Worm (Caenorhabditis elegans): ENCODE measurements around the gene twk-46.

Gene twk-46

DNA sequence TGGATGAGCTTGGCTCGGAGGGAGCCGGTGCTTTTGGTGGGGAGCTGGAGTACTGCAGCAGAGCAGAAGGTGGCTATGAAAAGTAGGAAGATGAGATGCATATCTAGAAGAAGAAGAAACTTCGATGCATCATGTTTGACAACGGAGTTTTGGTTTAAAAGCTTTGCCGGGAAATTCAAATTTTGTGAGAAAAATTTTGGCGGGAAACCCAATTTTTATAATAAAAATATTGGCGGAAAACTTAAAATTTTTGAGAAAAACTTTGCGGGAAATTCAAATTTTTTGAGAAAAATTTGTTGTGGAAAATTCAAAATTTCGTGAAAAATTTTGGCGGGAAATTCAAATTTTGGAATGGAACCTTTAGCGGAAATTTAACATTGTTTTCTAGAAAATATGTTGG is 15.2 kb upstream of the twk-46 start, which contains the start of gene asp-15:
Gene asp-15 (minus strand): TSS at position 101 of the 400 bp plus-strand sequence.
- TF ChIP-seq elt-3 (tag; optimal IDR thresholded peaks at IDR 0.05) (no peak), mep-1 (tag; optimal IDR thresholded peaks at IDR 0.05) (no peak), nhr-2 (tag; optimal IDR thresholded peaks at IDR 0.05) (no peak), blmp-1 (tag; optimal IDR thresholded peaks at IDR 0.05) (no peak), bed-3 (GFP tag; optimal IDR thresholded peaks at IDR 0.05) (no peak), sem-2 (GFP tag; optimal IDR thresholded peaks at IDR 0.05) (no peak), tbx-8 (GFP tag; optimal IDR thresholded peaks at IDR 0.05) (no peak), ham-2 (GFP tag; optimal IDR thresholded peaks at IDR 0.05) (no peak), elt-1 (tag; optimal IDR thresholded peaks at IDR 0.05; ENCODE audit: borderline replicate concordance, insufficient read depth) (no peak), lsy-2 (tag; optimal IDR thresholded peaks at IDR 0.05) (no peak)

DNA sequence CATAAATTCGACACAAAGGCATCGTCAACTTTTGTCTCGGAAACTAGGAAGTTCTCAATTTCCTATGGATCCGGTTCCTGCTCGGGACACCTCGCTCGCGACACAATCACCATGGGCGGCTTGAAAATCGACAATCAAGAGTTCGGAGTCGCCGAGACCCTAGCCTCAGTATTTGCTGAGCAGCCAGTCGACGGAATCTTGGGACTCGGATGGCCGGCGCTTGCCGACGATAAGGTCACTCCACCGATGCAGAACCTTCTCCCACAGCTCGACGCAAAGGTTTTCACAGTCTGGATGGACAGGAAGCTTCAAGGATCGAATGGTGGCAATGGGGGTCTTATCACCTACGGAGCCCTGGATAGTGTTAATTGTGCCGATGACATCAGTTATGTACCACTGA is 12.5 kb upstream of the twk-46 start:
- TF ChIP-seq sptf-1 (tag; optimal IDR thresholded peaks at IDR 0.05), result no peak
- TF ChIP-seq ham-2 (GFP tag; optimal IDR thresholded peaks at IDR 0.05), result no peak
- TF ChIP-seq tbx-8 (GFP tag; optimal IDR thresholded peaks at IDR 0.05), result no peak
- TF ChIP-seq elt-3 (tag; optimal IDR thresholded peaks at IDR 0.05), result no peak
- TF ChIP-seq nhr-28 (tag; optimal IDR thresholded peaks at IDR 0.05), result no peak
- no peak for TF ChIP-seq M03D4.4 (tag; optimal IDR thresholded peaks at IDR 0.05)
- no peak for TF ChIP-seq ceh-83 (GFP tag; optimal IDR thresholded peaks at IDR 0.05)
- TF ChIP-seq snpc-4 (tag; optimal IDR thresholded peaks at IDR 0.05), result no peak
- TF ChIP-seq bed-3 (GFP tag; optimal IDR thresholded peaks at IDR 0.05), result no peak
- TF ChIP-seq elt-1 (tag; optimal IDR thresholded peaks at IDR 0.05; ENCODE audit: borderline replicate concordance, insufficient read depth), result no peak
- TF ChIP-seq nhr-237 (tag; optimal IDR thresholded peaks at IDR 0.05), result no peak
- no peak for TF ChIP-seq nhr-2 (tag; optimal IDR thresholded peaks at IDR 0.05)

DNA sequence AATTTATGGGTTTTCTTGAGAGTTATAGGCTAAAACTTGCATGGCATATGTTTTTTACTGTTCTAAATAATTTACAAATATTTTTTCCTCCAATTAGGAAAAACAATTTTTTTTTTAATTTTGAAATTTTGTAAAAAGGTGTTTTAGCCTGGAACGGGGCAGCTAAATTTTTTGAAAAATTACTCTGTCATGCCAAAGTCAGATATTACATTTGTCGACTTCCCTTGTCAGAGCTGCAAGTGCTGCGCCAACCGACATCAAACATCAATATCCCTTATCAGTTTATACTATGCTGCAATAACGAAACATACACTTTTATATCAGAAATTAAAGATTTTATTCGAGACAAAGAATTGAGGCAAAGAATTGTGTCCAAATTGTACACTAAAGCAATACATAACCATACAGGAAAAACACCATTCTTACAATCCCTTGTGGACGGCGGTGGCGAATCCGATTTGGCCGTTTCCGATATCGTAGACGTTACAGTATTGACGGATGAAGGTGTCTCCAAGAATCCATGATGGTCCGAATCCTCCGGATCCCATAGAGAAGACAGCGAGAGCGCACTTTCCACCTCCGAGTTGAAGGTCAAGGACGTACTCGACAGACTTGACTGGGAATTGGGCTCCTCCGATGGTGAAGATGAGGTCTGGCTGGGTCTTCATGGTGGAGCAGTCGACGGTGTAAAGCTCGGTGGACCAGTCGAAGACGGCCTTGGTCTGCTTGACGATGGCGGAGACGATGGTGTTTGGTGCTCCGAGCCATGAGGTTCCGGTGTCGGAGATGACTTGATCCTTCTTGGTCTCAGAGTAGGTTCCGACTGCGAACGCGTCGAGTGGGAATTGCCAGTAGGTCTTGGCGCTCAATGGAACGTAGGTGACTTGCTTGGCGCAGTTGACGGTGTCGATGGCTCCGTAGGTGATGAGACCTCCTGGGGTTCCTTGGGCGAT is 10.6 kb upstream of the twk-46 start:
- no peak for TF ChIP-seq drap-1 (GFP tag; optimal IDR thresholded peaks at IDR 0.05)
- no peak for TF ChIP-seq lin-32 (GFP tag; optimal IDR thresholded peaks at IDR 0.05)
- no peak for TF ChIP-seq ham-2 (GFP tag; optimal IDR thresholded peaks at IDR 0.05)
- no peak for TF ChIP-seq bed-3 (GFP tag; optimal IDR thresholded peaks at IDR 0.05)
- no peak for TF ChIP-seq mep-1 (tag; optimal IDR thresholded peaks at IDR 0.05)
- no peak for TF ChIP-seq nhr-28 (tag; optimal IDR thresholded peaks at IDR 0.05)
- TF ChIP-seq unc-120 (tag; optimal IDR thresholded peaks at IDR 0.05; ENCODE audit: poor library complexity, severe bottlenecking), result no peak
- no peak for TF ChIP-seq tbx-8 (GFP tag; optimal IDR thresholded peaks at IDR 0.05)
- no peak for TF ChIP-seq nhr-12 (tag; optimal IDR thresholded peaks at IDR 0.05)
- no peak for TF ChIP-seq elt-1 (tag; optimal IDR thresholded peaks at IDR 0.05; ENCODE audit: borderline replicate concordance, insufficient read depth)
- no peak for TF ChIP-seq M03D4.4 (tag; optimal IDR thresholded peaks at IDR 0.05)
- no peak for TF ChIP-seq nhr-76 (tag; optimal IDR thresholded peaks at IDR 0.05)
- TF ChIP-seq flh-1 (GFP tag; optimal IDR thresholded peaks at IDR 0.05), result no peak
- TF ChIP-seq nhr-2 (tag; optimal IDR thresholded peaks at IDR 0.05), result no peak
- TF ChIP-seq ceh-43 (GFP tag; optimal IDR thresholded peaks at IDR 0.05), result no peak
- no peak for TF ChIP-seq nhr-237 (tag; optimal IDR thresholded peaks at IDR 0.05)
- TF ChIP-seq ceh-83 (GFP tag; optimal IDR thresholded peaks at IDR 0.05), result no peak
- TF ChIP-seq lin-13 (tag; optimal IDR thresholded peaks at IDR 0.05), result no peak
- no peak for TF ChIP-seq sem-2 (GFP tag; optimal IDR thresholded peaks at IDR 0.05)

DNA sequence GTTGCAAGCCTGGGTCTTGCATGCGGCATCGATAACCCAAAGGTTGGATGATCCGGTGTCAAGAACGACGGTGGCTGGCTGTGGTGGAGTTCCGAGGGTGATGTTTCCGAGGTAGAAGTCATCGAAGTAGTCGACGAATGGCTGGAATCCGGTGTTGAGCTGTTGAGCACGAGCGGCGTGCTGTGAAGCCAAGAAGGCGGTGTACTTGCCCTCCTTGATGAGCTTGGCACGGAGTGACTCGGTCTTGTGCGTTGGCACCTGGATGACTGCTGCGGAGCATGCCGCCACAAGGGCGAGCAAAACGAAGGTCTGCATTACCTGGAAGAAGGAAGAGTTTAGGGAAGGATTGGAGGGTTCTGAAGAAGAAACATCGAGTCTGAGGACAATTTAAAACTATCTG is 9.5 kb upstream of the twk-46 start, which contains the start of gene asp-1:
Gene asp-1 (minus strand): TSS at position 315 of the 400 bp plus-strand sequence.
- TF ChIP-seq elt-3 (tag; optimal IDR thresholded peaks at IDR 0.05), result no peak
- no peak for TF ChIP-seq nhr-28 (tag; optimal IDR thresholded peaks at IDR 0.05)
- TF ChIP-seq blmp-1 (tag; optimal IDR thresholded peaks at IDR 0.05), result no peak
- TF ChIP-seq drap-1 (GFP tag; optimal IDR thresholded peaks at IDR 0.05), result peak; percentile 26
- no peak for TF ChIP-seq nhr-2 (tag; optimal IDR thresholded peaks at IDR 0.05)

DNA sequence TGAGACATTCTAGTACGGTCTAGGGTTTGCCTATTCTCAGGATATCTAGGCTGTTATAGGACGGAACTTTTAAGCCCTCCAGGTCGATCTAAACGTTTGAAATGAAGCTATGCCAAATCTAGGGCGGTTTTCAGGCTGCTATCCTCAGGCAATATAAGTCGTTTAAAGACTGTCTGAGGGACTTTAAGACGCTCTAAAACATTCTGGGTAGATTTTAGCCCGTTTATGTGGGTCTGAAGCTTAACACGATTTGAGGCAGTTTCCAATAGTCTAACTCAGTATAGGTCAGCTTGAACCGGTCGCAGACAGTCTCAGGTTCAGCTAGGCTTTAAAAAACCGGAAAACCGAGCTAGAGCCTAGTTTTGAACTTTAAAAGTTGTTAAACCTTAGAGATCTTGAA is 9.1 kb upstream of the twk-46 start:
- TF ChIP-seq nhr-28 (tag; optimal IDR thresholded peaks at IDR 0.05), result no peak

DNA sequence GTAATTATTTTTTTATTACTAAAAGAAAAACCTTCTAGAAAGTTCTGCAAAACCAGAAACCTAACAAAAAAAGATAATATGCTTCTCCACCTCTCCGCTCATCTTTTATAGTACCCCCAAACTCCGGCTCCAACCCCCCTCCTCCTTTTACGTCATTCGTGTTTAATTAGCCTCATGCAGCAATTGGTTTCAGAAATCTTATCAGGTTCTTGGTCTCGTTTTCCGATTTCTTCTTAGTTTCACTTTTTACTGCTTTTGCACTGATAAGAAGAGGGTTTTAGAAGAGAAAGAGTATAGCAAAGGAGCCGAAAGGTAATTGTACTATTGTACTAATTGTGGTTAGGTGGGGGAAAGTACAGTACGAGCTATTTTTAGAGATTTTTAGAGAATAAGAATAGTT is 8.5 kb upstream of the twk-46 start:
- TF ChIP-seq nhr-237 (tag; optimal IDR thresholded peaks at IDR 0.05), result no peak
- TF ChIP-seq mls-2 (tag; optimal IDR thresholded peaks at IDR 0.05), result no peak
- no peak for TF ChIP-seq nhr-12 (tag; optimal IDR thresholded peaks at IDR 0.05)
- no peak for TF ChIP-seq lin-13 (tag; optimal IDR thresholded peaks at IDR 0.05)
- no peak for TF ChIP-seq flh-1 (GFP tag; optimal IDR thresholded peaks at IDR 0.05)
- TF ChIP-seq mab-5 (tag; optimal IDR thresholded peaks at IDR 0.05), result no peak
- no peak for TF ChIP-seq pha-4 (tag; optimal IDR thresholded peaks at IDR 0.05)
- no peak for TF ChIP-seq unc-39 (tag; optimal IDR thresholded peaks at IDR 0.05)
